Worm (Caenorhabditis elegans): Measurements from ENCODE around the gene ttb-1.
"Not testable (repeated sequence)": the region's sequence is repeated elsewhere in the genome, so short reads cannot be mapped to it uniquely, and the experiment has no call there.

ttb-1 gene

DNA sequence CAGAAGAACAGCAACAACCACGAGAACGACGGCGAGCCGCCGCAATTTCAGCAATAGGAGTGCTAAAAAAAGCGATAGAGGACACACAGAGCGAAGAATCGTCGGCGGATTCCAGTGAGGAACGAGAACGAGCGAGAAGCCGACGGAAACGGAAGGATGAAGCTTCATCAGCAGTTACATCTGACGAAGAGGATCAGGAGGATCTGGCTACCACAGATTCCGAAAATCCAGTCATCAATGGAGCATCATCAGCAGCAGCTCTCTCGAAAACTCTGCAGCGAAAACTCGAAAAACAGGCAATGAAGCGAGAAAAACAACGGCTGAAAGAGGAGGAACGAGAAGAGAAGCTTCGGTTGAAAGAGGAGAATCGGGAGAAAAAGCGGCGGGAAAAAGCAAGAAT, 32.8 kb downstream of the ttb-1 start:
- TF ChIP-seq nhr-2 (tag; optimal IDR thresholded peaks at IDR 0.05) = no peak
- TF ChIP-seq ceh-39 (tag; optimal IDR thresholded peaks at IDR 0.05) = no peak
- peak; percentile 38 for TF ChIP-seq ceh-83 (GFP tag; optimal IDR thresholded peaks at IDR 0.05)

DNA sequence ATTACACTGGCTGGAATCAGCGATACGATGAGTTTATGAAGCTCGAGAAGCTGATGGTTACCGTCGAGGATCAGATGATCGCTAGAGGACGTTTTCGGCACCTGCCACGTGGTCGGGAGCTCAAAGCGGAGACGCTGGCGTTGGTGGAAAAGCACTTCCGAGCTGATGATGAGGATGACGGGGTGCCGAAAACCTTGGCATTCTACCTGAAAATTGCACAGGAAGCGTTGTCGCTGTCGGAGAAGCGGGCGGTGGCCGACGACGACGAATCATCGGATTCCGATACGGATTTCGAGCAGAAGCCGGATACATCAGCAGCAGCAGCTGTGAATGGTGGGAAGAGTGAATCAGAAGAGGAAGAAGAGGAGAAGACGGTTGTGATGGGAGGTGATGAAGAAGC, 38.1 kb downstream of the ttb-1 start:
- TF ChIP-seq nhr-2 (tag; optimal IDR thresholded peaks at IDR 0.05) (no peak), zip-8 (tag; optimal IDR thresholded peaks at IDR 0.05) (no peak), mls-2 (tag; optimal IDR thresholded peaks at IDR 0.05) (no peak), hlh-1 (tag; optimal IDR thresholded peaks at IDR 0.05) (no peak), ztf-11 (tag; optimal IDR thresholded peaks at IDR 0.05) (no peak), unc-39 (tag; optimal IDR thresholded peaks at IDR 0.05) (no peak), M03D4.4 (tag; optimal IDR thresholded peaks at IDR 0.05) (no peak), lsy-2 (tag; optimal IDR thresholded peaks at IDR 0.05) (no peak), blmp-1 (tag; optimal IDR thresholded peaks at IDR 0.05) (no peak), pha-4 (tag; optimal IDR thresholded peaks at IDR 0.05) (no peak), sem-2 (GFP tag; optimal IDR thresholded peaks at IDR 0.05) (no peak), drap-1 (GFP tag; optimal IDR thresholded peaks at IDR 0.05) (no peak), snpc-4 (tag; optimal IDR thresholded peaks at IDR 0.05) (no peak), lin-13 (tag; optimal IDR thresholded peaks at IDR 0.05) (no peak), ces-1 (GFP tag; optimal IDR thresholded peaks at IDR 0.05) (no peak), elt-3 (tag; optimal IDR thresholded peaks at IDR 0.05) (no peak)

DNA sequence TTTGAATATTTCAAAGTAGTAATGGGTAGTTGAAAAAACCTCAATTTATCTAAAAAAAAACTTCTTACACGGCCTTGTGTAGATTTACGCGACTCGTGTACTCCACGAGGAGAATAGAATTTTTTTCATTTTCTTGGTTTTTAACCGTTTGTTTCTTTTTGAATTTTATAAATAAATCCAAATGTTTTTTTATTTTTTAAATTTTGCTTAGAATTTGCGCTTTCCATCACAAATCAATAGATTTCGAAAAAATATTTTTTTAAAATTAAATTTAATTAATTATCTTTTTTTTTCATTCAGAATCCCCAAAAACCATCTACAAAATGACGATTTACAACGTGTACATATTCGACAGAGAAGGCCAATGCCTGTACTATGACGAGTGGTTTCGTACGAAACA, 44.7 kb downstream of the ttb-1 start, which contains the start of gene trpp-1:
Gene trpp-1 (plus strand): TSS at position 301 of the 400 bp plus-strand sequence.
- TF ChIP-seq lin-13 (tag; optimal IDR thresholded peaks at IDR 0.05) = no peak
- no peak for TF ChIP-seq nhr-2 (tag; optimal IDR thresholded peaks at IDR 0.05)
- no peak for TF ChIP-seq drap-1 (GFP tag; optimal IDR thresholded peaks at IDR 0.05)
- TF ChIP-seq ceh-43 (GFP tag; optimal IDR thresholded peaks at IDR 0.05) = no peak
- no peak for TF ChIP-seq ham-2 (GFP tag; optimal IDR thresholded peaks at IDR 0.05)
- no peak for TF ChIP-seq tbx-8 (GFP tag; optimal IDR thresholded peaks at IDR 0.05)
- no peak for TF ChIP-seq ceh-39 (tag; optimal IDR thresholded peaks at IDR 0.05)
- no peak for TF ChIP-seq lsy-2 (tag; optimal IDR thresholded peaks at IDR 0.05)
- TF ChIP-seq ces-1 (GFP tag; optimal IDR thresholded peaks at IDR 0.05) = no peak
- TF ChIP-seq mab-5 (tag; optimal IDR thresholded peaks at IDR 0.05) = no peak
- TF ChIP-seq nhr-76 (tag; optimal IDR thresholded peaks at IDR 0.05) = no peak

DNA sequence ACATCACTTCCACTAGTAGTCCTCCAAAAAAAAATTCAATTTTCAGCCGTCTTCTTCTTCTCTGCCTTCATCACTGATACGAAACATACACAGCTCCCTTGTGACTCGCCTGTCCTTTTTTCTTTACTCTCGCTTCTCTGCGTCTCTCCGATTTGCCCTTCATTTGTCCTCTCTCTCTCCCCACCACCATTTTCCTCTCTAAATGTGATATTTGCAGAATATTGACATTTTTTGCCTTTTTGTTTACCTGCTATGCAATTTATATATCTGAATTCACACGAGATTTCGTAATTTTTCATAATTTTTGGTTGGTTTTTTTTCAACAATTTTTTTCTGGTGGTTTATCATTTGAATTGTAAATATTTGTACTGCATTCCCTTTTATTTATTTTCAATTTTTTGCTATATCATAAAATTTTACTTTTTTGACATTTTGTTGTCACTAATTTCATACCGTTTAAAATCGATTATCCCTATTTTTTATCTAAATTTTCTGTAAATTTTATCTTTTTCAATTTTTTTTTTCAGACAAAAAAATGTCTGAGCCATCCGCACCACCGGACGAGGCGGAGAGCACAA, 47.3 kb downstream of the ttb-1 start, which contains the start of gene lec-12:
Gene lec-12 (plus strand): TSS at position 528 of the 578 bp plus-strand sequence.
- TF ChIP-seq lsy-2 (tag; optimal IDR thresholded peaks at IDR 0.05) = no peak
- peak; percentile 30 for TF ChIP-seq ces-1 (GFP tag; optimal IDR thresholded peaks at IDR 0.05)

DNA sequence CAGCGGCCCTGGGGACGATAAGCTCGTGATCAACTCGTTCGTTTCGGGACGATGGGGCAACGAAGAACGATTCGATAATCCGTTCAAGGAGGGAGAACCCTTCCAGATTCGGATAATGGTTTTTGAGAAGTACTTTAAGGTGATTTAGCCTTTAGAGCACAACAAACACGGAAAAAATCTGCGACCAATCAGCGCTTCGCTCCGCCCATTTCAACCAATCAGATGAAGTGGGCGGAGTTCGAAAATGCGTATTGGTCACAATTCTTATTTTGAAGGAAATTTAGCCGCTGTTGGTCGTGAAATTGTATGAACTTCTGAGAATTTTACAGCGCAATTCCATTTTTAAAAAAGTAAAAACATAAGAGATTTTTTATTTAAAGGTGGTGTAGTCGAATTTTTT, 50.2 kb downstream of the ttb-1 start:
- no peak for TF ChIP-seq ztf-11 (tag; optimal IDR thresholded peaks at IDR 0.05)
- no peak for TF ChIP-seq ceh-43 (GFP tag; optimal IDR thresholded peaks at IDR 0.05)
- TF ChIP-seq ceh-83 (GFP tag; optimal IDR thresholded peaks at IDR 0.05) = no peak
- no peak for TF ChIP-seq ceh-39 (tag; optimal IDR thresholded peaks at IDR 0.05)
- TF ChIP-seq blmp-1 (tag; optimal IDR thresholded peaks at IDR 0.05) = no peak

DNA sequence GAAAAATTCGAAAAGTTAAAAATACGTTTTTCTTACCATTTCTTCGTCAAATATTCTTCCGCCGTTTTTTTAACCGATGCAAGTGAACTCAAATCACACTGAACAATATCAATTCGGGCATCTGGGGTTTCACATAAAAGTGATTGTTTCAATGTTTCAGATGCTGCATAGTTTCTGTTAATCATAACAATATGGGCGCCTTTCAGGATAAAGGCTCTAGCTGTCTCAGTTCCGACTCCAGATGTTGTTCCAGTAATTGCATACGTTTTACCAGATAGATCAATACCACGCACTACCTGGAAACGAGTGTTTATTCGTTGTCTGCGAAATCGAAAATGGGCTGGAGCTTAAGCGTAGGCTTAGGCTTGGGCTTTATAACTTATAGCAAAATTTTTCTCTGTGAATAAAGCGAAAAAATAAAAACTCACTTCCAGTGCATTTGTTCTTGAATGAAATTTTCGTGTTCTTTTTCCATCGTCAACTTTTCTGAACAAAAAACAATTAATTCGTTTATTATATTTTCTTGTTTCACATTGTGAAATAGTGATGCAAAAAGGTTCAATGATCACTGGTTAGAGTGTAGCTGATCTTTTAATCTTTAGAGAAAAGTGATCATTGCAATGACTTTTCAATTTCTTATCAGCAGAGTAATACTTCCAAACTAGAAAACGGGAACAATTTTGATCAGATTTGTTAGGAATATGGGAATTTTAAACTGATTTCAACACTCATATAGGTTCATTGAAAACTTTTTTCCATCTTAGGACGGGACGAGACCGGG, 55.0 kb downstream of the ttb-1 start:
- TF ChIP-seq drap-1 (GFP tag; optimal IDR thresholded peaks at IDR 0.05) = no peak
- no peak for TF ChIP-seq nhr-2 (tag; optimal IDR thresholded peaks at IDR 0.05)
- no peak for TF ChIP-seq pha-4 (tag; optimal IDR thresholded peaks at IDR 0.05)
- no peak for TF ChIP-seq ceh-39 (tag; optimal IDR thresholded peaks at IDR 0.05)
- TF ChIP-seq cnd-1 (tag; optimal IDR thresholded peaks at IDR 0.05) = no peak
- no peak for TF ChIP-seq bed-3 (GFP tag; optimal IDR thresholded peaks at IDR 0.05)
- TF ChIP-seq sptf-1 (tag; optimal IDR thresholded peaks at IDR 0.05) = no peak
- TF ChIP-seq hlh-1 (tag; optimal IDR thresholded peaks at IDR 0.05) = no peak
- no peak for TF ChIP-seq elt-3 (tag; optimal IDR thresholded peaks at IDR 0.05)

DNA sequence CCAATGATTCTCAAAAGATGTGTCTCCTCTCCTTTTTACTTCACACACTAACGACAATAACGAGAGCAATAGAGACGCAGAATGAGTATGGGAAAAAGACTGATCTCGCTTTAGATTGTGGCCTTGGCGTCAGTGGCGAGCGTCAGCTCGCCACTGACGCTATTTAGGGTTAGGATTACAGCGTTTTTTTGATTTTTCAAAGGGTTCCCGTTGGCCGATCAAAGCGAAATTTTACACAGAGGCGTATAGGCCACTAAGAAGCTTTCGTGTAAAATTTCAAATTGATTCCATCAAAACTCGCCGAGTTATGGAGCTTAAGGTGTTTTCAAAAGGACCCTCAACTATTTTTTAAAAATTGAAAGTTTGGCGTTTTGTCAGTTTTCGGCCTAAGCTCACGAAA, 56.1 kb downstream of the ttb-1 start, which contains the start of gene DC2.5:
Gene DC2.5 (minus strand): TSS at position 101 of the 400 bp plus-strand sequence.
- TF ChIP-seq sem-2 (GFP tag; optimal IDR thresholded peaks at IDR 0.05); elt-3 (tag; optimal IDR thresholded peaks at IDR 0.05); nhr-76 (tag; optimal IDR thresholded peaks at IDR 0.05): not testable (repeated sequence)

Data from whole organism, mixed stage, embryonic.